Fruit fly (Drosophila melanogaster) whole organism, prepupa: ENCODE data around the gene upd3.
A peak's percentile ranks its signal among the peaks of the same experiment; 100 is the strongest.

Experiments
- Blimp-1 ChIP-seq: fragments of 200-800 bp; sonication (Bioruptor generic); optimal IDR thresholded peaks from 3 replicates; lab custom pipeline; 2017; ENCODE audit warnings: missing biosample characterization, missing genetic modification characterization, mild to moderate bottlenecking, moderate library complexity, missing genetic modification reagents
- CG10669 ChIP-seq: fragments of 200-800 bp; sonication (Bioruptor generic); optimal IDR thresholded peaks from 3 replicates; lab custom pipeline; 2018; ENCODE audit warnings: missing biosample characterization, mild to moderate bottlenecking, missing genetic modification characterization, moderate library complexity
- CG11294 ChIP-seq: fragments of 200-800 bp; sonication (Bioruptor generic); IDR thresholded peaks from 2 replicates; pipeline ENCODE4 v1.3.6; 2022; ENCODE audit warnings: missing biosample characterization, missing genetic modification characterization
- CG11762 ChIP-seq: fragments of 200-800 bp; sonication (Bioruptor generic); optimal IDR thresholded peaks from 3 replicates; lab custom pipeline; 2016; ENCODE audit warnings: missing biosample characterization, missing genetic modification characterization; ENCODE audit not compliant: insufficient read depth
- CG15336 ChIP-seq: fragments of 200-800 bp; sonication (Bioruptor generic); IDR thresholded peaks from 2 replicates; pipeline ENCODE4 v1.3.6; 2022; ENCODE audit warnings: missing biosample characterization, missing genetic modification characterization
- CG16779 ChIP-seq: fragments of 200-800 bp; sonication (Bioruptor generic); optimal IDR thresholded peaks from 3 replicates; lab custom pipeline; 2017; ENCODE audit warnings: missing biosample characterization, mild to moderate bottlenecking, missing genetic modification characterization
- CG3032 ChIP-seq: fragments of 200-800 bp; optimal IDR thresholded peaks from 2 replicates; lab custom pipeline; 2019; ENCODE audit warnings: missing biosample characterization, mild to moderate bottlenecking, missing genetic modification characterization, moderate library complexity
- CG31627 ChIP-seq: fragments of 200-800 bp; sonication (Bioruptor generic); optimal IDR thresholded peaks from 3 replicates; lab custom pipeline; 2016; ENCODE audit warnings: missing biosample characterization, missing genetic modification characterization
- CG32006 ChIP-seq: fragments of 200-800 bp; sonication (Bioruptor generic); optimal IDR thresholded peaks from 3 replicates; lab custom pipeline; 2017; ENCODE audit warnings: missing biosample characterization, mild to moderate bottlenecking, missing genetic modification characterization
- CG34406 ChIP-seq: fragments of 200-800 bp; sonication (Bioruptor generic); optimal IDR thresholded peaks from 3 replicates; lab custom pipeline; 2016; ENCODE audit warnings: missing biosample characterization, missing genetic modification characterization
- CG4318 ChIP-seq: fragments of 200-800 bp; sonication (Bioruptor generic); optimal IDR thresholded peaks from 3 replicates; lab custom pipeline; 2017; ENCODE audit warnings: missing biosample characterization, mild to moderate bottlenecking, missing genetic modification characterization
- CG6276 ChIP-seq: fragments of 200-800 bp; sonication (Bioruptor generic); optimal IDR thresholded peaks from 2 replicates; lab custom pipeline; 2017; ENCODE audit warnings: missing biosample characterization, mild to moderate bottlenecking, missing genetic modification characterization
- CG6792 ChIP-seq: fragments of 200-800 bp; sonication (Bioruptor generic); optimal IDR thresholded peaks from 3 replicates; lab custom pipeline; 2016; ENCODE audit warnings: missing biosample characterization, missing genetic modification characterization
- CG6808 ChIP-seq: fragments of 200-800 bp; sonication (Bioruptor generic); optimal IDR thresholded peaks from 3 replicates; lab custom pipeline; 2017; ENCODE audit warnings: missing biosample characterization, missing genetic modification characterization, mild to moderate bottlenecking, moderate library complexity, missing genetic modification reagents
- CG8119 ChIP-seq: fragments of 200-800 bp; sonication (Bioruptor generic); IDR thresholded peaks from 3 replicates; pipeline ENCODE4 v1.3.6; 2022; ENCODE audit warnings: missing biosample characterization, missing genetic modification characterization
- CG8319 ChIP-seq: fragments of 200-800 bp; sonication (Bioruptor generic); optimal IDR thresholded peaks from 3 replicates; lab custom pipeline; 2016; ENCODE audit warnings: missing biosample characterization, missing genetic modification characterization
- CG8632 ChIP-seq: fragments of 200-800 bp; sonication (Bioruptor generic); optimal IDR thresholded peaks from 3 replicates; lab custom pipeline; 2016; ENCODE audit warnings: missing biosample characterization, missing genetic modification characterization
- CG9139 ChIP-seq: fragments of 200-800 bp; sonication (Bioruptor generic); optimal IDR thresholded peaks from 3 replicates; lab custom pipeline; 2017; ENCODE audit warnings: missing biosample characterization, mild to moderate bottlenecking, missing genetic modification characterization
- Eip75B ChIP-seq: fragments of 200-800 bp; sonication (Bioruptor generic); optimal IDR thresholded peaks from 3 replicates; lab custom pipeline; 2016; ENCODE audit warnings: missing biosample characterization, missing genetic modification characterization
- Eip93F ChIP-seq: fragments of 200-800 bp; sonication (Bioruptor generic); optimal IDR thresholded peaks from 2 replicates; lab custom pipeline; 2016; ENCODE audit warnings: missing biosample characterization, mild to moderate bottlenecking, missing genetic modification characterization
- Gug ChIP-seq: fragments of 200-800 bp; sonication (Bioruptor generic); IDR thresholded peaks from 2 replicates; pipeline ENCODE4 v1.3.6; 2022; ENCODE audit warnings: missing biosample characterization, missing genetic modification characterization
- Hr38 ChIP-seq: sonication (Bioruptor generic); optimal IDR thresholded peaks from 2 replicates; lab custom pipeline; 2016; ENCODE audit warnings: missing biosample characterization, missing genetic modification characterization
- Hr4 ChIP-seq: fragments of 200-800 bp; sonication (Bioruptor generic); optimal IDR thresholded peaks from 3 replicates; lab custom pipeline; 2016; ENCODE audit warnings: missing biosample characterization, missing genetic modification characterization
- Met ChIP-seq: fragments of 200-800 bp; sonication (Bioruptor generic); optimal IDR thresholded peaks from 3 replicates; lab custom pipeline; 2016; ENCODE audit warnings: missing biosample characterization, missing genetic modification characterization
- OdsH ChIP-seq: fragments of 200-800 bp; sonication (Bioruptor generic); optimal IDR thresholded peaks from 3 replicates; lab custom pipeline; 2016; ENCODE audit warnings: missing biosample characterization, missing genetic modification characterization
- Sox102F ChIP-seq: fragments of 200-800 bp; sonication (Bioruptor generic); optimal IDR thresholded peaks from 2 replicates; lab custom pipeline; 2016; ENCODE audit warnings: missing biosample characterization, mild to moderate bottlenecking, missing genetic modification characterization
- Sox14 ChIP-seq: fragments of 200-800 bp; sonication (Bioruptor generic); optimal IDR thresholded peaks from 3 replicates; lab custom pipeline; 2016; ENCODE audit warnings: missing biosample characterization, missing genetic modification characterization
- Sox15 ChIP-seq: fragments of 200-800 bp; sonication (Bioruptor generic); optimal IDR thresholded peaks from 3 replicates; lab custom pipeline; 2016; ENCODE audit warnings: missing biosample characterization, missing genetic modification characterization
- cyc ChIP-seq: fragments of 200-800 bp; sonication (Bioruptor generic); optimal IDR thresholded peaks from 3 replicates; lab custom pipeline; 2016; ENCODE audit warnings: missing biosample characterization, missing genetic modification characterization
- dac ChIP-seq: fragments of 200-800 bp; sonication (Bioruptor generic); optimal IDR thresholded peaks from 2 replicates; lab custom pipeline; 2017; ENCODE audit warnings: missing biosample characterization, mild to moderate bottlenecking, missing genetic modification characterization
- dsx ChIP-seq: fragments of 200-800 bp; optimal IDR thresholded peaks from 3 replicates; lab custom pipeline; 2019; ENCODE audit warnings: missing biosample characterization, mild to moderate bottlenecking, missing genetic modification characterization, moderate library complexity; ENCODE audit not compliant: poor library complexity, severe bottlenecking
- eg ChIP-seq: fragments of 200-800 bp; sonication (Bioruptor generic); IDR thresholded peaks from 3 replicates; pipeline ENCODE4 v1.3.6; 2022; ENCODE audit warnings: missing biosample characterization, missing genetic modification characterization
- esn ChIP-seq: fragments of 200-800 bp; sonication (Bioruptor generic); optimal IDR thresholded peaks from 2 replicates; lab custom pipeline; 2016; ENCODE audit warnings: missing biosample characterization, mild to moderate bottlenecking, missing genetic modification characterization, moderate library complexity
- fd85E ChIP-seq: fragments of 200-800 bp; sonication (Bioruptor generic); optimal IDR thresholded peaks from 3 replicates; lab custom pipeline; 2016; ENCODE audit warnings: missing biosample characterization, missing genetic modification characterization
- fkh ChIP-seq: fragments of 200-800 bp; sonication (Bioruptor generic); optimal IDR thresholded peaks from 3 replicates; lab custom pipeline; 2017; ENCODE audit warnings: missing biosample characterization, mild to moderate bottlenecking, missing genetic modification characterization, moderate library complexity
- lz ChIP-seq: fragments of 200-800 bp; sonication (Bioruptor generic); optimal IDR thresholded peaks from 3 replicates; lab custom pipeline; 2016; ENCODE audit warnings: missing biosample characterization, missing genetic modification characterization
- net ChIP-seq: fragments of 200-800 bp; sonication (Bioruptor generic); optimal IDR thresholded peaks from 3 replicates; lab custom pipeline; 2016; ENCODE audit warnings: missing biosample characterization, missing genetic modification characterization
- spab ChIP-seq: fragments of 200-800 bp; sonication (Bioruptor generic); optimal IDR thresholded peaks from 2 replicates; lab custom pipeline; 2017; ENCODE audit warnings: missing biosample characterization, mild to moderate bottlenecking, missing genetic modification characterization, missing genetic modification reagents
- ss ChIP-seq, 2 experiments: fragments of 200-800 bp; sonication (Bioruptor generic); optimal IDR thresholded peaks; 2 replicates in 1 of 2; 3 replicates in 1 of 2; lab custom pipeline; 2017 to 2018; ENCODE audit warnings: mild to moderate bottlenecking in 2 of 2, missing biosample characterization in 2 of 2, missing genetic modification characterization in 2 of 2, moderate library complexity in 1 of 2
- topi ChIP-seq: fragments of 200-800 bp; sonication (Bioruptor generic); optimal IDR thresholded peaks from 3 replicates; lab custom pipeline; 2016; ENCODE audit warnings: missing biosample characterization, missing genetic modification characterization
- vri ChIP-seq: fragments of 200-800 bp; sonication (Bioruptor generic); optimal IDR thresholded peaks from 3 replicates; lab custom pipeline; 2016; ENCODE audit warnings: missing biosample characterization, mild to moderate bottlenecking, missing genetic modification characterization

Gene upd3

DNA sequence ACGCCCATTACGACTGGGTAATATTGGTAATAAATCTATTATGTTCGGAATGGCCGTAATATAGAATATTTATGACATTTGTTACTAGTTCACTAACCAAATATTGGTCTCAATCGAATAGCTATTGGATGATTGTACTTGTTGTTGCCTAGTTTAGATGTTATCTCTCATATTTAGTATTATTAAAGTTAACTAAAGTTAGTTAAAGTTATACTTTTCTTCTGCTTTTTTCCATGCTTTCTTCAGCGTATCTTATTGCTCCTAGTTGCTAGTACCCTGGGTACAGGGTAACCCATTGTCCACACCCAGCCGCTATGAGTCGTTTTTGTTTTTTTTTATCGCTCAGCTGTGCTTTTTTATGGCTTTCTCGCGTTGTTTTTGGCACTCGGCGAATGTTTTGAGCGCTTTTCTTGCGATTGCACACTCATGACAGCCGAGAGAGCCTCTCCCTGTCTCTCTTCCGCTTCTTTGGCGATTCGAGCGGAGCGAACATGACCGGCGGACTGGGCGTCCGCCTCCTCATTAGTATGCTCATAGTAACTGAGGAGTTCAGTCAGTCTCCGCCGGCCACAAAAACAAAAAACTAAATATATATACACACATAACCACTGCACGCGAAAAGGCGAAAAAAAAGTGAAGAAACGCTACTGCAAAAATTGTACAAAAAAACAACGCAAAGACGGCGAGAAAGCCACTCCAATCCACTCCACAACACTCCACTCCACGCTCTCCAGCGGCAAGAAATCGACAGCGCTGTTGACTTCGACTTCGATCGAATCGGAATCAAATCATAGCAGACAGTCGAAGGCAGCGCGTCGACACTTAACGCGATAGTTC, at the start of gene upd3:
Gene upd3, plus strand, starts transcription at position 749 of the 837 bp plus-strand sequence.
- no peak for TF ChIP-seq Sox14 (GFP tag; lab: Kevin White, UChicago)
- TF ChIP-seq CG15336 (GFP tag; lab: Robert Waterston, UW): 0 out of 2 replicates have a peak, but pooled peaks have one; percentile 8
- TF ChIP-seq lz (GFP tag; lab: Kevin White, UChicago): no peak
- TF ChIP-seq OdsH (GFP tag; lab: Kevin White, UChicago): no peak
- TF ChIP-seq cyc (GFP tag; lab: Kevin White, UChicago): no peak
- peak; percentile 8 for TF ChIP-seq Met (GFP tag; lab: Kevin White, UChicago)
- TF ChIP-seq CG9139 (GFP tag; lab: Kevin White, UChicago): peak; percentile 21
- peak; percentile 57; the same call in 2 of the 3 replicates for TF ChIP-seq CG8119
- peak; percentile 11 for TF ChIP-seq CG6808 (GFP tag; lab: Kevin White, UChicago)
- no peak for TF ChIP-seq Sox15 (GFP tag; lab: Kevin White, UChicago)
- peak; percentile 9 for TF ChIP-seq CG6276 (GFP tag; lab: Kevin White, UChicago)
- TF ChIP-seq eg (GFP tag; lab: Robert Waterston, UW): peak; percentile 57; the same call in 1 of the 3 replicates
- TF ChIP-seq CG10669 (GFP tag; lab: Kevin White, UChicago): no peak
- peak in 1 of 2 experiments; percentile 39 for TF ChIP-seq ss (GFP tag; optimal IDR thresholded peaks at IDR 0.05; lab: Kevin White, UChicago)
- TF ChIP-seq dac: no peak
- TF ChIP-seq, all 60 proteins: peak for 8

DNA sequence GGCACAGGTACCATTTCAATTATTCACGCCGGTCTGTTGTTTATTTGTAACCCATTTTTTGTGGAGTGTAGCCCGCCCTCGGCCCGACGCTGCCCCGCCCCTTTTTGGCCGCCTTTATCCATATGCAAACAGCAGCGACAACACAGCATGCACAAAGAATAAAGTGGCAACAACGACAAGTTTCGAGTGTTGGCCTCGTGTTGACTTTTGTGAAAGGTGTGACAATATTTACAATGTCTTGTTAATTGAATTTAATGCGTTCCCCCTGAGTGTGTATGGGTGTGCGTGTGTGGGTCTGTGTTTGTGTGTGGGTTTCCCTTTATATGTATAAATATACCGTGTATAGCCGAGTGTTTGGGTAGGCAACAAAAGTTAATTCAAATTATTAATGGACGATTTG, 39.1 kb upstream of the upd3 start:
- TF ChIP-seq spab (GFP tag; lab: Kevin White, UChicago): no peak
- TF ChIP-seq CG3032: no peak
- no peak for TF ChIP-seq lz (GFP tag; lab: Kevin White, UChicago)
- TF ChIP-seq fkh (GFP tag; lab: Kevin White, UChicago): peak; percentile 33

DNA sequence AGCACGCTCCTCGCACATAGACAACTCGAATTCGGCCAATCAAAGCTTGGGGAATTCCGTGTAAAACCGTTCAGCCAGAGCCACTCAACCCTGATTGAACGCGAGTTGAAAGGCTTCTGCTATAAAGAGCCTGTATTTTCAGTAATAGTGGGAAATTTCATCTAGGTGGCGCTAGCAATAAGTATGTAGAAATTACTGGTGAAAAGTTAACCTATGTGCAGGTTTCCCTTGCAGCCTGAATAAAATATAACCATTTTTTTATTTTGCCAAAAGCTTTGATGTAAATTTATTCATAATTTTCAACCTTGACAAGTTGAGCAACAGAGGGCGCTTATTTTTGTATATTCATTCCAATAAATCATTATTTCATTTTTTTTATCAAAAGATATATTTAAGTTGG, 38.6 kb upstream of the upd3 start:
- no peak for TF ChIP-seq cyc (GFP tag; lab: Kevin White, UChicago)
- TF ChIP-seq, all 60 proteins: peak for 0

DNA sequence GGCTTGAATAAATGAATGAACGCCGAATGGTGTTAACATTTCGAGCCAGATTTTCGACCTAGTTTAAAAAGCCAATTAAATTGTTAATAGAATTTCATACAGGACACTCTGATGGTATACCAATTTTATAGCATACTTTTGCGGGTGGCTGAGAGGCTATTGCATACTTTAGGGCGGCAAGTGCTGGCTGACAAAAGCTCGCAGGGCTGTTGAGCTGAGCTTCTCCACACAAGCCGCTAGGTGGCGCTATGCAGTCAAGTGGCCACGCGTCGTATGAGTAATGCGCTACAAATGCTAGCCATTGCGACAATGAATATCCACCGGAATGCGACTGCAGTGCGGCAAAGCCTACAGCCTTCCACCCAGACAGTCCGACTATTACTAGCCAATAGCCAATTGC, 37.7 kb upstream of the upd3 start:
- no peak for TF ChIP-seq CG6792 (GFP tag; lab: Kevin White, UChicago)
- TF ChIP-seq fd85E (GFP tag; lab: Kevin White, UChicago): no peak
- TF ChIP-seq Hr38 (GFP tag; lab: Kevin White, UChicago): no peak
- TF ChIP-seq CG6808 (GFP tag; lab: Kevin White, UChicago): no peak
- TF ChIP-seq CG8319 (GFP tag; lab: Kevin White, UChicago): no peak
- TF ChIP-seq CG4318: no peak
- no peak for TF ChIP-seq dsx (GFP tag; lab: Kevin White, UChicago)
- no peak for TF ChIP-seq Eip75B
- no peak for TF ChIP-seq CG34406 (GFP tag; lab: Kevin White, UChicago)
- peak; percentile 38 for TF ChIP-seq cyc (GFP tag; lab: Kevin White, UChicago)
- TF ChIP-seq net (GFP tag; lab: Kevin White, UChicago): no peak
- TF ChIP-seq CG31627 (GFP tag; lab: Kevin White, UChicago): peak; percentile 21
- no peak for TF ChIP-seq Hr4 (GFP tag; lab: Kevin White, UChicago)
- TF ChIP-seq CG16779 (tag; lab: Kevin White, UChicago): no peak
- TF ChIP-seq CG3032: no peak
- TF ChIP-seq dac: peak; percentile 4
- TF ChIP-seq ss (GFP tag; optimal IDR thresholded peaks at IDR 0.05; lab: Kevin White, UChicago): no peak
- peak; percentile 27 for TF ChIP-seq OdsH (GFP tag; lab: Kevin White, UChicago)
- no peak for TF ChIP-seq eg (GFP tag; lab: Robert Waterston, UW)
- no peak for TF ChIP-seq Blimp-1 (GFP tag; lab: Kevin White, UChicago)
- peak; percentile 22 for TF ChIP-seq lz (GFP tag; lab: Kevin White, UChicago)
- no peak for TF ChIP-seq fkh (GFP tag; lab: Kevin White, UChicago)
- TF ChIP-seq Gug (GFP tag; lab: Robert Waterston, UW): no peak
- no peak for TF ChIP-seq Sox14 (GFP tag; lab: Kevin White, UChicago)
- TF ChIP-seq CG8632 (GFP tag; lab: Kevin White, UChicago): no peak
- TF ChIP-seq topi (GFP tag; lab: Kevin White, UChicago): peak; percentile 16
- no peak for TF ChIP-seq CG6276 (GFP tag; lab: Kevin White, UChicago)
- TF ChIP-seq esn (GFP tag; lab: Kevin White, UChicago): no peak
- TF ChIP-seq CG11294 (GFP tag; lab: Robert Waterston, UW): no peak
- no peak for TF ChIP-seq CG11762 (GFP tag; lab: Kevin White, UChicago)
- no peak for TF ChIP-seq Eip93F
- peak; percentile 23 for TF ChIP-seq CG32006 (GFP tag; lab: Kevin White, UChicago)
- TF ChIP-seq CG9139 (GFP tag; lab: Kevin White, UChicago): no peak
- TF ChIP-seq vri (GFP tag; lab: Kevin White, UChicago): no peak
- no peak for TF ChIP-seq Sox102F (GFP tag; lab: Kevin White, UChicago)
- no peak for TF ChIP-seq Met (GFP tag; lab: Kevin White, UChicago)
